Fruit fly (Drosophila melanogaster) whole organism, embryonic: Measurements from ENCODE around the gene Glut3.

ENCODE experiments used
- Awh ChIP-seq: fragments of 200-800 bp; sonication (Bioruptor generic); IDR thresholded peaks from 2 replicates; pipeline ENCODE4, ENCODE4 v1.3.6; 2022; ENCODE audit warnings: missing biosample characterization, missing genetic modification characterization
- Bgb ChIP-seq: fragments of 200-800 bp; sonication (Bioruptor generic); IDR thresholded peaks from 2 replicates; pipeline ENCODE4 v1.3.6; 2022; ENCODE audit warnings: missing biosample characterization, missing genetic modification characterization; ENCODE audit not compliant: partially characterized antibody
- Blimp-1 ChIP-seq: fragments of 200-800 bp; sonication (Bioruptor generic); optimal IDR thresholded peaks from 3 replicates; lab custom pipeline; 2018; ENCODE audit warnings: missing biosample characterization, missing genetic modification characterization, mild to moderate bottlenecking, moderate library complexity, missing genetic modification reagents
- Bteb2 ChIP-seq: fragments of 200-800 bp; sonication (Bioruptor generic); optimal IDR thresholded peaks from 2 replicates; lab custom pipeline; 2016; ENCODE audit warnings: missing biosample characterization, missing genetic modification characterization
- CG10366 ChIP-seq: fragments of 200-800 bp; sonication (Bioruptor generic); IDR thresholded peaks from 2 replicates; pipeline ENCODE4 v1.3.6; 2022; ENCODE audit warnings: missing biosample characterization, missing genetic modification characterization
- CG10654 ChIP-seq: fragments of 200-800 bp; sonication (Bioruptor generic); optimal IDR thresholded peaks from 2 replicates; lab custom pipeline; 2016; ENCODE audit warnings: missing biosample characterization, missing genetic modification characterization
- CG11696 ChIP-seq: fragments of 200-800 bp; sonication (Bioruptor generic); IDR thresholded peaks from 2 replicates; pipeline ENCODE4 v1.3.6; 2022; ENCODE audit warnings: missing biosample characterization, missing genetic modification characterization
- CG11723 ChIP-seq: fragments of 200-800 bp; sonication (Bioruptor generic); optimal IDR thresholded peaks from 2 replicates; lab custom pipeline; 2017; ENCODE audit warnings: missing biosample characterization, mild to moderate bottlenecking, missing genetic modification characterization
- CG12219 ChIP-seq: fragments of 200-800 bp; sonication (Bioruptor generic); optimal IDR thresholded peaks from 3 replicates; lab custom pipeline; 2018; ENCODE audit warnings: missing biosample characterization, mild to moderate bottlenecking, missing genetic modification characterization
- CG13624 ChIP-seq: fragments of 200-800 bp; sonication (Bioruptor generic); optimal IDR thresholded peaks from 2 replicates; lab custom pipeline; 2016; ENCODE audit warnings: missing biosample characterization, missing genetic modification characterization
- CG15514 ChIP-seq: fragments of 200-800 bp; sonication (Bioruptor generic); optimal IDR thresholded peaks from 3 replicates; lab custom pipeline; 2017; ENCODE audit warnings: missing biosample characterization, missing genetic modification characterization, mild to moderate bottlenecking, moderate library complexity, missing genetic modification reagents
- CG1602 ChIP-seq: fragments of 200-800 bp; sonication (Bioruptor generic); optimal IDR thresholded peaks from 3 replicates; lab custom pipeline; 2016; ENCODE audit warnings: missing biosample characterization, missing genetic modification characterization
- CG1647 ChIP-seq: fragments of 200-800 bp; sonication (Bioruptor generic); optimal IDR thresholded peaks from 3 replicates; lab custom pipeline; 2016; ENCODE audit warnings: missing biosample characterization, missing genetic modification characterization
- CG17186 ChIP-seq: fragments of 200-800 bp; sonication (Bioruptor generic); optimal IDR thresholded peaks from 3 replicates; lab custom pipeline; 2017; ENCODE audit warnings: missing biosample characterization, missing genetic modification reagents, missing genetic modification characterization
- CG17359 ChIP-seq: fragments of 200-800 bp; sonication (Bioruptor generic); optimal IDR thresholded peaks from 3 replicates; lab custom pipeline; 2018; ENCODE audit warnings: missing biosample characterization, mild to moderate bottlenecking, missing genetic modification characterization, moderate library complexity
- CG17612 ChIP-seq: fragments of 200-800 bp; sonication (Bioruptor generic); IDR thresholded peaks from 2 replicates; pipeline ENCODE4 v1.3.6; 2022; ENCODE audit warnings: missing biosample characterization, missing genetic modification characterization
- CG4617 ChIP-seq: fragments of 200-800 bp; sonication (Bioruptor generic); optimal IDR thresholded peaks from 3 replicates; lab custom pipeline; 2016; ENCODE audit warnings: missing biosample characterization, missing genetic modification characterization, borderline replicate concordance
- CG6765 ChIP-seq: fragments of 200-800 bp; sonication (Bioruptor generic); optimal IDR thresholded peaks from 3 replicates; lab custom pipeline; 2017; ENCODE audit warnings: missing biosample characterization, mild to moderate bottlenecking, missing genetic modification characterization
- CG8765 ChIP-seq: fragments of 200-800 bp; sonication (Bioruptor generic); IDR thresholded peaks from 2 replicates; pipeline ENCODE4 v1.3.6; 2022; ENCODE audit warnings: missing biosample characterization, missing genetic modification characterization
- Chrac-16 ChIP-seq: fragments of 200-800 bp; sonication (Bioruptor generic); optimal IDR thresholded peaks from 3 replicates; lab custom pipeline; 2016; ENCODE audit warnings: missing biosample characterization, missing genetic modification characterization
- D19A ChIP-seq: fragments of 200-800 bp; optimal IDR thresholded peaks from 3 replicates; lab custom pipeline; 2019; ENCODE audit warnings: missing biosample characterization, mild to moderate bottlenecking, missing genetic modification characterization, moderate library complexity
- Fer3 ChIP-seq: fragments of 200-800 bp; sonication (Bioruptor generic); optimal IDR thresholded peaks from 2 replicates; lab custom pipeline; 2018; ENCODE audit warnings: missing biosample characterization, mild to moderate bottlenecking, missing genetic modification characterization, moderate library complexity
- HLHmδ ChIP-seq: fragments of 200-800 bp; sonication (Bioruptor generic); optimal IDR thresholded peaks from 2 replicates; lab custom pipeline; 2018; ENCODE audit warnings: missing biosample characterization, mild to moderate bottlenecking, missing genetic modification characterization, moderate library complexity
- Hr51 ChIP-seq, 2 experiments: fragments of 200-800 bp; sonication (Bioruptor generic); optimal IDR thresholded peaks; 2 replicates in 1 of 2; 3 replicates in 1 of 2; lab custom pipeline; 2016 to 2018; ENCODE audit warnings: missing biosample characterization in 2 of 2, missing genetic modification characterization in 2 of 2, mild to moderate bottlenecking in 1 of 2, moderate library complexity in 1 of 2
- Kr ChIP-seq: fragments of 200-800 bp; sonication (Bioruptor generic); optimal IDR thresholded peaks from 2 replicates; lab custom pipeline; 2017; ENCODE audit warnings: missing biosample characterization, mild to moderate bottlenecking, missing genetic modification characterization
- Myb ChIP-seq: fragments of 200-800 bp; sonication (Bioruptor generic); optimal IDR thresholded peaks from 2 replicates; lab custom pipeline; 2016; ENCODE audit warnings: missing biosample characterization, missing genetic modification characterization
- Poxn ChIP-seq: fragments of 200-800 bp; sonication (Bioruptor generic); IDR thresholded peaks from 2 replicates; pipeline ENCODE4 v1.3.6; 2022; ENCODE audit warnings: missing biosample characterization, missing genetic modification characterization
- Ssrp ChIP-seq: fragments of 200-800 bp; sonication (Bioruptor generic); optimal IDR thresholded peaks from 2 replicates; lab custom pipeline; 2018; ENCODE audit warnings: missing biosample characterization, mild to moderate bottlenecking, missing genetic modification characterization, moderate library complexity
- abd-A ChIP-seq: fragments of 200-800 bp; sonication (Bioruptor generic); optimal IDR thresholded peaks from 3 replicates; lab custom pipeline; 2019; ENCODE audit warnings: missing biosample characterization, mild to moderate bottlenecking, missing genetic modification characterization, moderate library complexity
- bowl ChIP-seq: fragments of 200-800 bp; sonication (Bioruptor generic); IDR thresholded peaks from 2 replicates; pipeline ENCODE4 v1.3.6; 2022; ENCODE audit warnings: missing biosample characterization, missing genetic modification characterization
- br ChIP-seq: fragments of >200 bp; optimal IDR thresholded peaks from 2 replicates; lab custom pipeline; 2017
- cas ChIP-seq: fragments of 200-800 bp; sonication (Bioruptor generic); IDR thresholded peaks from 2 replicates; pipeline ENCODE4 v1.3.6; 2022; ENCODE audit warnings: missing biosample characterization, missing genetic modification characterization
- chif ChIP-seq, 2 experiments: fragments of 200-800 bp; sonication (Bioruptor generic); optimal IDR thresholded peaks; 3 replicates each; lab custom pipeline; 2016; ENCODE audit warnings: missing biosample characterization in 2 of 2, missing genetic modification characterization in 2 of 2
- croc ChIP-seq: fragments of 200-800 bp; sonication (Bioruptor generic); conservative IDR thresholded peaks from 3 replicates; pipeline ENCODE4 v1.3.6; 2022; ENCODE audit warnings: missing biosample characterization, missing genetic modification characterization
- dmrt11E ChIP-seq: fragments of 200-800 bp; sonication (Bioruptor generic); optimal IDR thresholded peaks from 3 replicates; lab custom pipeline; 2018; ENCODE audit warnings: missing biosample characterization, mild to moderate bottlenecking, missing genetic modification characterization, moderate library complexity
- ems ChIP-seq: fragments of 200-800 bp; sonication (Bioruptor generic); optimal IDR thresholded peaks from 3 replicates; lab custom pipeline; 2016; ENCODE audit warnings: missing biosample characterization, missing genetic modification characterization
- gcm2 ChIP-seq: fragments of 200-800 bp; sonication (Bioruptor generic); optimal IDR thresholded peaks from 2 replicates; lab custom pipeline; 2016; ENCODE audit warnings: missing biosample characterization, missing genetic modification characterization
- gem ChIP-seq: fragments of 200-800 bp; sonication (Bioruptor generic); optimal IDR thresholded peaks from 2 replicates; lab custom pipeline; 2019; ENCODE audit warnings: missing biosample characterization, mild to moderate bottlenecking, missing genetic modification characterization, moderate library complexity
- h ChIP-seq: fragments of >200 bp; optimal IDR thresholded peaks from 2 replicates; lab custom pipeline; 2017
- insv ChIP-seq, 2 experiments: fragments of 200-800 bp; sonication (Bioruptor generic); optimal IDR thresholded peaks; 3 replicates each; lab custom pipeline; 2016 to 2018; ENCODE audit warnings: missing biosample characterization in 2 of 2, missing genetic modification characterization in 2 of 2
- jing ChIP-seq: fragments of 200-800 bp; sonication (Bioruptor generic); optimal IDR thresholded peaks from 2 replicates; lab custom pipeline; 2018; ENCODE audit warnings: missing biosample characterization, mild to moderate bottlenecking, missing genetic modification characterization
- kni ChIP-seq: fragments of 200-800 bp; sonication (Bioruptor generic); optimal IDR thresholded peaks from 3 replicates; lab custom pipeline; 2017; ENCODE audit warnings: mild to moderate bottlenecking, missing biosample characterization, missing genetic modification reagents, missing genetic modification characterization
- nom ChIP-seq: fragments of 200-800 bp; sonication (Bioruptor generic); optimal IDR thresholded peaks from 2 replicates; lab custom pipeline; 2017; ENCODE audit warnings: missing biosample characterization, missing genetic modification characterization, mild to moderate bottlenecking, moderate library complexity, missing genetic modification reagents
- schlank ChIP-seq: fragments of 200-800 bp; sonication (Bioruptor generic); optimal IDR thresholded peaks from 2 replicates; lab custom pipeline; 2018; ENCODE audit warnings: missing biosample characterization, mild to moderate bottlenecking, missing genetic modification characterization
- sens-2 ChIP-seq: fragments of 200-800 bp; sonication (Bioruptor generic); IDR thresholded peaks from 2 replicates; pipeline ENCODE4 v1.3.6; 2022; ENCODE audit warnings: missing biosample characterization, missing genetic modification characterization
- sna ChIP-seq: fragments of 200-800 bp; sonication (Bioruptor generic); IDR thresholded peaks from 2 replicates; pipeline ENCODE4 v1.3.6; 2022; ENCODE audit warnings: missing biosample characterization, missing genetic modification characterization; ENCODE audit not compliant: partially characterized antibody
- so ChIP-seq: fragments of 200-800 bp; sonication (Bioruptor generic); IDR thresholded peaks from 3 replicates; pipeline ENCODE4 v1.3.6; 2022; ENCODE audit warnings: missing biosample characterization, missing genetic modification characterization
- stc ChIP-seq: fragments of 200-800 bp; sonication (Bioruptor generic); IDR thresholded peaks from 2 replicates; pipeline ENCODE4 v1.3.6; 2022; ENCODE audit warnings: missing biosample characterization, missing genetic modification characterization
- wek ChIP-seq: fragments of 200-800 bp; sonication (Bioruptor generic); optimal IDR thresholded peaks from 3 replicates; lab custom pipeline; 2018; ENCODE audit warnings: missing biosample characterization, mild to moderate bottlenecking, missing genetic modification characterization, moderate library complexity
- zen ChIP-seq: fragments of 200-800 bp; sonication (Bioruptor generic); optimal IDR thresholded peaks from 3 replicates; lab custom pipeline; 2018; ENCODE audit warnings: missing biosample characterization, mild to moderate bottlenecking, missing genetic modification characterization, moderate library complexity

Glut3 gene

dm6 chr3R:16769404-16769803 is 18.7 kb upstream of the Glut3 start (continued):
- TF ChIP-seq CG4617 (GFP tag; lab: Kevin White, UChicago) (no peak), bowl (GFP tag; lab: Robert Waterston, UW) (no peak), CG10654 (peak; percentile 19), Chrac-16 (GFP tag; lab: Kevin White, UChicago) (peak; percentile 33), stc (GFP tag; lab: Robert Waterston, UW) (0 out of 2 replicates have a peak, but pooled peaks have one; percentile 34), br (lab: Kevin White, UChicago) (no peak), CG17359 (peak; percentile 75), sens-2 (GFP tag; lab: Robert Waterston, UW) (peak; percentile 66), CG17612 (GFP tag; lab: Robert Waterston, UW) (no peak), CG12219 (no peak), jing (peak; percentile 33), croc (GFP tag; lab: Robert Waterston, UW) (no peak; the same call in 2 of the 3 replicates), CG1647 (GFP tag; lab: Kevin White, UChicago) (peak; percentile 1), insv (GFP tag; optimal IDR thresholded peaks at IDR 0.05; lab: Kevin White, UChicago) (no peak), Hr51 (GFP tag; optimal IDR thresholded peaks at IDR 0.05; lab: Kevin White, UChicago) (peak in 1 of 2 experiments; percentile 68), CG13624 (GFP tag; lab: Kevin White, UChicago) (peak; percentile 20), nom (no peak), CG1602 (GFP tag; lab: Kevin White, UChicago) (peak; percentile 43), Bgb (GFP tag; lab: Robert Waterston, UW) (no peak), ems (GFP tag; lab: Kevin White, UChicago) (no peak)

- TF ChIP-seq dmrt11E (tag; lab: Kevin White, UChicago) (no peak), D19A (tag; lab: Kevin White, UChicago) (no peak), CG11696 (GFP tag; lab: Robert Waterston, UW) (no peak), wek (no peak), Awh (GFP tag; lab: Robert Waterston, UW) (no peak), gcm2 (GFP tag; lab: Kevin White, UChicago) (no peak), CG17186 (GFP tag; lab: Kevin White, UChicago) (no peak), Fer3 (tag; lab: Kevin White, UChicago) (no peak), Blimp-1 (GFP tag; lab: Kevin White, UChicago) (peak; percentile 66), HLHmδ (GFP tag; lab: Kevin White, UChicago) (no peak), CG8765 (no peak), h (lab: Kevin White, UChicago) (no peak), chif (GFP tag; optimal IDR thresholded peaks at IDR 0.05; lab: Kevin White, UChicago) (no peak), sna (GFP tag; lab: Robert Waterston, UW) (no peak), cas (GFP tag; lab: Robert Waterston, UW) (no peak), zen (tag; lab: Kevin White, UChicago) (peak; percentile 44), Kr (no peak), so (no peak), gem (no peak), Poxn (GFP tag; lab: Robert Waterston, UW) (no peak), CG15514 (GFP tag; lab: Kevin White, UChicago) (no peak), Bteb2 (GFP tag; lab: Kevin White, UChicago) (no peak), abd-A (tag; lab: Kevin White, UChicago) (peak; percentile 100), CG11723 (GFP tag; lab: Kevin White, UChicago) (no peak), jing (no peak), Ssrp (tag; lab: Kevin White, UChicago) (no peak), CG6765 (no peak), Myb (GFP tag; lab: Kevin White, UChicago) (no peak), CG10366 (GFP tag; lab: Robert Waterston, UW) (no peak), schlank (tag; lab: Kevin White, UChicago) (no peak), kni (GFP tag; lab: Kevin White, UChicago) (peak; percentile 25)
Observed at dm6 chr3R:16770653-16771377, 17.3 kb upstream of the Glut3 start.
